Worm (Caenorhabditis elegans) whole organism, L4 larva: ENCODE results near the gene npp-24.

Source experiments
- egl-27 ChIP-seq: sonication (generic microtip); optimal IDR thresholded peaks from 3 replicates; lab custom pipeline; 2017; ENCODE audit warnings: missing biosample characterization, missing genetic modification reagents, missing genetic modification characterization
- jun-1 ChIP-seq: fragments of 150-350 bp; optimal IDR thresholded peaks from 2 replicates; lab custom pipeline; 2014; ENCODE audit warnings: missing biosample characterization, missing genetic modification reagents, missing genetic modification characterization
- nhr-28 ChIP-seq: fragments of 150-350 bp; optimal IDR thresholded peaks from 2 replicates; lab custom pipeline; 2014; ENCODE audit warnings: missing biosample characterization, missing genetic modification characterization
- nhr-76 ChIP-seq: fragments of 150-350 bp; optimal IDR thresholded peaks from 2 replicates; lab custom pipeline; 2014; ENCODE audit warnings: missing biosample characterization, missing genetic modification characterization
- nhr-77 ChIP-seq: fragments of 150-350 bp; optimal IDR thresholded peaks from 2 replicates; lab custom pipeline; 2014; ENCODE audit warnings: missing biosample characterization, missing genetic modification characterization

DNA sequence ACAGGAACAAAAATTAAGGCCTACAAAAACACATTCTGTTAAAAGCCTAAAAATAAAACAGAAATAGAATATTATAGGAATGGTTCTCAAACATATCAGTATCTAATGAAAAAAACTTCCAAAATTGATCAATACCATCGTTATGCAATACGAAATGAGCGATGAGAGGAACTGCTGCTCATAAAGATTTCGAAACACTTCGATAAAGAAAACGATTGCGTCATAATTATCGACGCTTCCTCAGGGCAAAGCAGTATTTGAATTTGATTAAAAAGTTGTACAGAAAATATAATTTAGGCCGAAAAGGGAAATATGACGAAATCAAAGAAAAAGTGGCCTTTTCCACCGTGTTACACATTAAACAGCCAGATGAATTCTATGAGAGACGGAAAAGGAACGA, 12.4 kb downstream of the npp-24 start:
- no peak for TF ChIP-seq nhr-28 (tag; lab: Kevin White, UChicago)
- no peak for TF ChIP-seq jun-1 (tag; lab: Kevin White, UChicago)
- TF ChIP-seq nhr-76, result no peak
- TF ChIP-seq egl-27 (tag; lab: Kevin White, UChicago), result no peak
- TF ChIP-seq nhr-77 (tag; lab: Kevin White, UChicago), result no peak
